Fruit fly (Drosophila melanogaster) whole organism, embryonic: ENCODE measurements around the gene RfC3.

Experiments
- Ada2b ChIP-seq: fragments of 200-800 bp; sonication (Bioruptor generic); IDR thresholded peaks from 2 replicates; pipeline ENCODE4 v1.3.6; 2022; ENCODE audit warnings: missing biosample characterization, missing genetic modification characterization
- Antp ChIP-seq: fragments of 200-800 bp; sonication (Bioruptor generic); optimal IDR thresholded peaks from 3 replicates; lab custom pipeline; 2016; ENCODE audit warnings: missing biosample characterization, missing genetic modification characterization
- Bgb ChIP-seq: fragments of 200-800 bp; sonication (Bioruptor generic); IDR thresholded peaks from 2 replicates; pipeline ENCODE4 v1.3.6; 2022; ENCODE audit warnings: missing biosample characterization, missing genetic modification characterization; ENCODE audit not compliant: partially characterized antibody
- CG10543 ChIP-seq: fragments of 200-800 bp; sonication (Bioruptor generic); optimal IDR thresholded peaks from 3 replicates; lab custom pipeline; 2017; ENCODE audit warnings: missing biosample characterization, mild to moderate bottlenecking, missing genetic modification characterization, moderate library complexity
- CG11085 ChIP-seq: fragments of 200-800 bp; sonication (Bioruptor generic); IDR thresholded peaks from 2 replicates; pipeline ENCODE4 v1.3.6; 2022; ENCODE audit warnings: missing biosample characterization, missing genetic modification characterization
- CG11247 ChIP-seq: fragments of 200-800 bp; sonication (Bioruptor generic); IDR thresholded peaks from 2 replicates; pipeline ENCODE4 v1.3.6; 2022; ENCODE audit warnings: missing biosample characterization, missing genetic modification characterization
- CG11696 ChIP-seq: fragments of 200-800 bp; sonication (Bioruptor generic); IDR thresholded peaks from 2 replicates; pipeline ENCODE4 v1.3.6; 2022; ENCODE audit warnings: missing biosample characterization, missing genetic modification characterization
- CG12219 ChIP-seq: fragments of 200-800 bp; sonication (Bioruptor generic); optimal IDR thresholded peaks from 3 replicates; lab custom pipeline; 2018; ENCODE audit warnings: missing biosample characterization, mild to moderate bottlenecking, missing genetic modification characterization
- CG13775 ChIP-seq: fragments of 200-800 bp; sonication (Bioruptor generic); optimal IDR thresholded peaks from 3 replicates; lab custom pipeline; 2017; ENCODE audit warnings: missing biosample characterization, mild to moderate bottlenecking, missing genetic modification characterization
- CG1603 ChIP-seq: fragments of 200-800 bp; sonication (Bioruptor generic); optimal IDR thresholded peaks from 2 replicates; lab custom pipeline; 2019; ENCODE audit warnings: missing biosample characterization, mild to moderate bottlenecking, missing genetic modification characterization, moderate library complexity
- CG16863 ChIP-seq: fragments of 200-800 bp; sonication (Bioruptor generic); optimal IDR thresholded peaks from 3 replicates; lab custom pipeline; 2016; ENCODE audit warnings: missing biosample characterization, missing genetic modification characterization
- CG2199 ChIP-seq: fragments of 200-800 bp; sonication (Bioruptor generic); IDR thresholded peaks from 3 replicates; pipeline ENCODE4 v1.3.6; 2022; ENCODE audit warnings: missing biosample characterization, missing genetic modification characterization
- CG30403 ChIP-seq: fragments of 200-800 bp; sonication (Bioruptor generic); optimal IDR thresholded peaks from 3 replicates; lab custom pipeline; 2016; ENCODE audit warnings: missing biosample characterization, missing genetic modification characterization
- CG30431 ChIP-seq: fragments of 200-800 bp; sonication (Bioruptor generic); optimal IDR thresholded peaks from 2 replicates; lab custom pipeline; 2017; ENCODE audit warnings: missing biosample characterization, missing genetic modification characterization
- CG33557 ChIP-seq: fragments of 200-800 bp; sonication (Bioruptor generic); optimal IDR thresholded peaks from 2 replicates; lab custom pipeline; 2019; ENCODE audit warnings: missing biosample characterization, mild to moderate bottlenecking, missing genetic modification characterization, moderate library complexity
- CG3407 ChIP-seq: fragments of 200-800 bp; sonication (Bioruptor generic); optimal IDR thresholded peaks from 2 replicates; lab custom pipeline; 2018; ENCODE audit warnings: missing biosample characterization, mild to moderate bottlenecking, missing genetic modification characterization
- CG3847 ChIP-seq: fragments of 200-800 bp; sonication (Bioruptor generic); IDR thresholded peaks from 2 replicates; pipeline ENCODE4 v1.3.6; 2022; ENCODE audit warnings: missing biosample characterization, missing genetic modification characterization
- CG6175 ChIP-seq: fragments of 200-800 bp; sonication (Bioruptor generic); IDR thresholded peaks from 3 replicates; pipeline ENCODE4 v1.3.6; 2022; ENCODE audit warnings: missing biosample characterization, missing genetic modification characterization
- CG9876 ChIP-seq: fragments of 200-800 bp; sonication (Bioruptor generic); optimal IDR thresholded peaks from 2 replicates; lab custom pipeline; 2016; ENCODE audit warnings: missing biosample characterization, missing genetic modification characterization
- CG9932 ChIP-seq: fragments of 200-800 bp; sonication (Bioruptor generic); IDR thresholded peaks from 2 replicates; pipeline ENCODE4 v1.3.6; 2022; ENCODE audit warnings: missing biosample characterization, missing genetic modification characterization
- CrebB ChIP-seq: fragments of 200-800 bp; sonication (Bioruptor generic); optimal IDR thresholded peaks from 3 replicates; lab custom pipeline; 2018; ENCODE audit warnings: missing biosample characterization, mild to moderate bottlenecking, missing genetic modification characterization
- Dip3 ChIP-seq: fragments of 200-800 bp; sonication (Bioruptor generic); optimal IDR thresholded peaks from 3 replicates; lab custom pipeline; 2016; ENCODE audit warnings: missing biosample characterization, missing genetic modification characterization
- Ets97D ChIP-seq: fragments of 200-800 bp; sonication (Bioruptor generic); optimal IDR thresholded peaks from 3 replicates; lab custom pipeline; 2016; ENCODE audit warnings: missing biosample characterization, missing genetic modification characterization
- Nf-YA ChIP-seq: fragments of 200-800 bp; sonication (Bioruptor generic); IDR thresholded peaks from 2 replicates; pipeline ENCODE4 v1.3.6; 2022; ENCODE audit warnings: missing biosample characterization, missing genetic modification characterization
- Poxn ChIP-seq: fragments of 200-800 bp; sonication (Bioruptor generic); IDR thresholded peaks from 2 replicates; pipeline ENCODE4 v1.3.6; 2022; ENCODE audit warnings: missing biosample characterization, missing genetic modification characterization
- Ssrp ChIP-seq: fragments of 200-800 bp; sonication (Bioruptor generic); optimal IDR thresholded peaks from 2 replicates; lab custom pipeline; 2018; ENCODE audit warnings: missing biosample characterization, mild to moderate bottlenecking, missing genetic modification characterization, moderate library complexity
- Xbp1 ChIP-seq: fragments of 200-800 bp; sonication (Bioruptor generic); optimal IDR thresholded peaks from 3 replicates; lab custom pipeline; 2016; ENCODE audit warnings: missing biosample characterization, mild to moderate bottlenecking, missing genetic modification characterization
- cad ChIP-seq: fragments of >200 bp; optimal IDR thresholded peaks from 2 replicates; lab custom pipeline; 2017; ENCODE audit warnings: missing biosample characterization, missing genetic modification characterization
- chn ChIP-seq: fragments of 200-800 bp; sonication (Bioruptor generic); optimal IDR thresholded peaks from 2 replicates; lab custom pipeline; 2016; ENCODE audit warnings: missing biosample characterization, missing genetic modification characterization
- corto ChIP-seq: fragments of 200-800 bp; sonication (Bioruptor generic); optimal IDR thresholded peaks from 2 replicates; lab custom pipeline; 2016; ENCODE audit warnings: missing biosample characterization, mild to moderate bottlenecking, missing genetic modification characterization, moderate library complexity
- cwo ChIP-seq: fragments of 200-800 bp; sonication (Bioruptor generic); optimal IDR thresholded peaks from 3 replicates; lab custom pipeline; 2017; ENCODE audit warnings: missing biosample characterization, missing genetic modification characterization, mild to moderate bottlenecking, moderate library complexity, missing genetic modification reagents
- disco-r ChIP-seq: fragments of 200-800 bp; sonication (Bioruptor generic); optimal IDR thresholded peaks from 2 replicates; lab custom pipeline; 2016; ENCODE audit warnings: missing biosample characterization, missing genetic modification characterization
- dm ChIP-seq: fragments of 200-800 bp; sonication (Bioruptor generic); optimal IDR thresholded peaks from 3 replicates; lab custom pipeline; 2016; ENCODE audit warnings: missing biosample characterization, missing genetic modification characterization
- gcm ChIP-seq: fragments of 200-800 bp; sonication (Bioruptor generic); optimal IDR thresholded peaks from 2 replicates; lab custom pipeline; 2019; ENCODE audit warnings: missing biosample characterization, mild to moderate bottlenecking, missing genetic modification characterization, moderate library complexity
- ham ChIP-seq: fragments of 200-800 bp; sonication (Bioruptor generic); IDR thresholded peaks from 2 replicates; pipeline ENCODE4 v1.3.6; 2022; ENCODE audit warnings: missing biosample characterization, missing genetic modification characterization
- hbn ChIP-seq: fragments of 200-800 bp; sonication (Bioruptor generic); IDR thresholded peaks from 2 replicates; pipeline ENCODE4 v1.3.6; 2022; ENCODE audit warnings: missing biosample characterization, missing genetic modification characterization; ENCODE audit not compliant: partially characterized antibody
- insv ChIP-seq, 2 experiments: fragments of 200-800 bp; sonication (Bioruptor generic); optimal IDR thresholded peaks; 3 replicates each; lab custom pipeline; 2016 to 2018; ENCODE audit warnings: missing biosample characterization in 2 of 2, missing genetic modification characterization in 2 of 2
- inv ChIP-seq: fragments of 200-800 bp; sonication (Bioruptor generic); IDR thresholded peaks from 2 replicates; pipeline ENCODE4 v1.3.6; 2022; ENCODE audit warnings: missing biosample characterization, missing genetic modification characterization; ENCODE audit not compliant: partially characterized antibody
- jigr1 ChIP-seq: fragments of 200-800 bp; sonication (Bioruptor generic); IDR thresholded peaks from 3 replicates; pipeline ENCODE4 v1.3.6; 2022; ENCODE audit warnings: missing biosample characterization, missing genetic modification characterization
- jumu ChIP-seq: fragments of 200-800 bp; sonication (Bioruptor generic); optimal IDR thresholded peaks from 3 replicates; lab custom pipeline; 2016; ENCODE audit warnings: missing biosample characterization, missing genetic modification characterization
- kay ChIP-seq: fragments of 200-800 bp; sonication (Bioruptor generic); optimal IDR thresholded peaks from 2 replicates; lab custom pipeline; 2016; ENCODE audit warnings: missing biosample characterization, missing genetic modification characterization
- lab ChIP-seq: fragments of 200-800 bp; sonication (Bioruptor generic); optimal IDR thresholded peaks from 3 replicates; lab custom pipeline; 2017; ENCODE audit warnings: missing biosample characterization, missing genetic modification characterization, mild to moderate bottlenecking, moderate library complexity, missing genetic modification reagents
- nerfin-1 ChIP-seq: fragments of 200-800 bp; sonication (Bioruptor generic); optimal IDR thresholded peaks from 3 replicates; lab custom pipeline; 2019; ENCODE audit warnings: missing biosample characterization, mild to moderate bottlenecking, missing genetic modification characterization, moderate library complexity
- oc ChIP-seq: fragments of 200-800 bp; sonication (Bioruptor generic); optimal IDR thresholded peaks from 2 replicates; lab custom pipeline; 2018; ENCODE audit warnings: missing biosample characterization, mild to moderate bottlenecking, missing genetic modification characterization, moderate library complexity
- odd ChIP-seq: fragments of 200-800 bp; sonication (Bioruptor generic); optimal IDR thresholded peaks from 2 replicates; lab custom pipeline; 2017; ENCODE audit warnings: missing biosample characterization, mild to moderate bottlenecking, missing genetic modification characterization
- pho ChIP-seq: fragments of 200-800 bp; sonication (Bioruptor generic); optimal IDR thresholded peaks from 2 replicates; lab custom pipeline; 2016; ENCODE audit warnings: missing biosample characterization, missing genetic modification characterization
- pita ChIP-seq: fragments of 200-800 bp; sonication (Bioruptor generic); optimal IDR thresholded peaks from 2 replicates; lab custom pipeline; 2017; ENCODE audit warnings: missing biosample characterization, mild to moderate bottlenecking, missing genetic modification characterization
- prd ChIP-seq, 3 experiments: fragments of >200 bp in 2 of 3; fragments of 200-800 bp in 1 of 3; sonication (Bioruptor generic) in 1 of 3; optimal IDR thresholded peaks in 2 of 3; IDR thresholded peaks in 1 of 3; 2 replicates in 2 of 3; 3 replicates in 1 of 3; pipeline versions ENCODE4 v1.3.6 to Lab custom; 2017 to 2022; ENCODE audit warnings: missing biosample characterization in 1 of 3, missing genetic modification characterization in 1 of 3
- shn ChIP-seq: fragments of 200-800 bp; sonication (Bioruptor generic); optimal IDR thresholded peaks from 3 replicates; lab custom pipeline; 2016; ENCODE audit warnings: missing biosample characterization, missing genetic modification characterization
- ssp ChIP-seq: fragments of 200-800 bp; sonication (Bioruptor generic); IDR thresholded peaks from 2 replicates; pipeline ENCODE4 v1.3.6; 2022; ENCODE audit warnings: missing biosample characterization, missing genetic modification characterization
- unpg ChIP-seq: fragments of 200-800 bp; sonication (Bioruptor generic); optimal IDR thresholded peaks from 3 replicates; lab custom pipeline; 2018; ENCODE audit warnings: missing biosample characterization, mild to moderate bottlenecking, missing genetic modification characterization, moderate library complexity

RfC3 gene

dm6 chr2L:10468388-10468787 is 49.4 kb downstream of the RfC3 start (continued):
- TF ChIP-seq shn (GFP tag; lab: Kevin White, UChicago) (no peak), Bgb (GFP tag; lab: Robert Waterston, UW) (no peak), CG30403 (peak; percentile 59), corto (GFP tag; lab: Kevin White, UChicago) (no peak), CrebB (no peak), CG3847 (GFP tag; lab: Robert Waterston, UW) (peak; percentile 56), chn (peak; percentile 11), pita (GFP tag; lab: Kevin White, UChicago) (no peak), CG3407 (GFP tag; lab: Kevin White, UChicago) (peak; percentile 31), CG33557 (GFP tag; lab: Kevin White, UChicago) (no peak), dm (no peak), Antp (GFP tag; lab: Kevin White, UChicago) (peak; percentile 49), prd (optimal IDR thresholded peaks at IDR 0.05; lab: Kevin White, UChicago) (no peak), prd (GFP tag; IDR thresholded peaks at IDR 0.05; lab: Robert Waterston, UW) (peak; percentile 63; the same call in 2 of the 3 replicates), CG1603 (peak; percentile 62), jumu (no peak), CG2199 (GFP tag; lab: Robert Waterston, UW) (no peak), gcm (GFP tag; lab: Kevin White, UChicago) (peak; percentile 2), nerfin-1 (tag; lab: Kevin White, UChicago) (no peak), CG12219 (GFP tag; lab: Kevin White, UChicago) (peak; percentile 38), cad (GFP tag; lab: Kevin White, UChicago) (no peak), CG9876 (GFP tag; lab: Kevin White, UChicago) (no peak), disco-r (no peak), ssp (GFP tag; lab: Robert Waterston, UW) (peak; percentile 29; the same call in 1 of the 2 replicates), lab (GFP tag; lab: Kevin White, UChicago) (peak; percentile 79), ham (GFP tag; lab: Robert Waterston, UW) (no peak), cwo (GFP tag; lab: Kevin White, UChicago) (no peak), jigr1 (GFP tag; lab: Robert Waterston, UW) (no peak), Nf-YA (GFP tag; lab: Robert Waterston, UW) (0 out of 2 replicates have a peak, but pooled peaks have one; percentile 9), oc (peak; percentile 50), pho (GFP tag; lab: Kevin White, UChicago) (peak; percentile 6), CG11247 (peak; percentile 55; the same call in 1 of the 2 replicates), Ssrp (tag; lab: Kevin White, UChicago) (peak; percentile 17), hbn (GFP tag; lab: Robert Waterston, UW) (no peak), CG9932 (GFP tag; lab: Robert Waterston, UW) (peak; percentile 73), odd (GFP tag; lab: Kevin White, UChicago) (peak; percentile 11), CG11696 (no peak), CG6175 (GFP tag; lab: Robert Waterston, UW) (no peak), Xbp1 (peak; percentile 61), CG13775 (GFP tag; lab: Kevin White, UChicago) (peak; percentile 30), Ada2b (GFP tag; lab: Robert Waterston, UW) (peak; percentile 43; the same call in 1 of the 2 replicates), CG11085 (GFP tag; lab: Robert Waterston, UW) (no peak; the same call in 1 of the 2 replicates), insv (GFP tag; optimal IDR thresholded peaks at IDR 0.05; lab: Kevin White, UChicago) (no peak), Ets97D (GFP tag; lab: Kevin White, UChicago) (peak; percentile 1), CG30431 (GFP tag; lab: Kevin White, UChicago) (peak; percentile 8), inv (GFP tag; lab: Robert Waterston, UW) (no peak), Poxn (GFP tag; lab: Robert Waterston, UW) (no peak), Dip3 (GFP tag; lab: Kevin White, UChicago) (no peak), kay (GFP tag; lab: Kevin White, UChicago) (peak; percentile 41), CG10543 (GFP tag; lab: Kevin White, UChicago) (peak; percentile 54), CG16863 (GFP tag; lab: Kevin White, UChicago) (peak; percentile 8), unpg (GFP tag; lab: Kevin White, UChicago) (peak; percentile 65)
